Fruit fly (Drosophila melanogaster): ENCODE data around the gene mAChR-B.

The mAChR-B gene

dm6 chr3R:8122198-8122970 is 63.3 kb downstream of the mAChR-B start, which contains the start of gene CG7878:
Gene CG7878, plus strand, starts transcription at chr3R:8122725.
- no peak for TF ChIP-seq fd96Ca (GFP tag; IDR thresholded peaks at IDR 0.05)
- no peak for TF ChIP-seq CG34367 (tag; optimal IDR thresholded peaks at IDR 0.05)
- TF ChIP-seq CG4496 (GFP tag; IDR thresholded peaks at IDR 0.05), result no peak
- TF ChIP-seq CG17806 (tag; optimal IDR thresholded peaks at IDR 0.05), result peak; percentile 8
- TF ChIP-seq CG9948 (tag; optimal IDR thresholded peaks at IDR 0.05), result no peak
- TF ChIP-seq CG32121 (GFP tag; IDR thresholded peaks at IDR 0.05), result 0 out of 2 replicates have a peak, but pooled peaks have one; percentile 12
- TF ChIP-seq rn (GFP tag; IDR thresholded peaks at IDR 0.05), result no peak
- peak; percentile 30 for TF ChIP-seq Pif1A (GFP tag; optimal IDR thresholded peaks at IDR 0.05)
- no peak for TF ChIP-seq CG8301 (tag; optimal IDR thresholded peaks at IDR 0.05)
- no peak for TF ChIP-seq gl (tag; optimal IDR thresholded peaks at IDR 0.05)
- TF ChIP-seq Ets98B (GFP tag; IDR thresholded peaks at IDR 0.05), result peak; percentile 35; the same call in 1 of the 2 replicates
- peak; percentile 32 for TF ChIP-seq D1 (tag; optimal IDR thresholded peaks at IDR 0.05)
- no peak for TF ChIP-seq CG14655 (GFP tag; optimal IDR thresholded peaks at IDR 0.05)
- peak; percentile 14 for TF ChIP-seq CG15710 (tag; optimal IDR thresholded peaks at IDR 0.05)
- no peak for TF ChIP-seq CG12605 (GFP tag; IDR thresholded peaks at IDR 0.05)
- no peak for TF ChIP-seq EcR (GFP tag; optimal IDR thresholded peaks at IDR 0.05)
- TF ChIP-seq CG13204 (GFP tag; optimal IDR thresholded peaks at IDR 0.05), result no peak
- TF ChIP-seq Pif1B (GFP tag; optimal IDR thresholded peaks at IDR 0.05), result peak; percentile 19
- no peak for TF ChIP-seq CG10348 (GFP tag; IDR thresholded peaks at IDR 0.05)
- TF ChIP-seq CG8159 (tag; optimal IDR thresholded peaks at IDR 0.05), result peak; percentile 31
- peak; percentile 4 for TF ChIP-seq Snoo (tag; optimal IDR thresholded peaks at IDR 0.05)

- peak; percentile 33; the same call in 1 of the 2 replicates for TF ChIP-seq CG12605 (GFP tag; IDR thresholded peaks at IDR 0.05)
- no peak for TF ChIP-seq D1 (tag; optimal IDR thresholded peaks at IDR 0.05)
- no peak for TF ChIP-seq EcR (GFP tag; optimal IDR thresholded peaks at IDR 0.05)
- TF ChIP-seq Pif1B (GFP tag; optimal IDR thresholded peaks at IDR 0.05), result peak; percentile 43
- TF ChIP-seq rn (GFP tag; IDR thresholded peaks at IDR 0.05), result no peak
- TF ChIP-seq fd96Ca (GFP tag; IDR thresholded peaks at IDR 0.05), result no peak; the same call in 2 of the 3 replicates
- no peak for TF ChIP-seq CG34367 (tag; optimal IDR thresholded peaks at IDR 0.05)
- peak; percentile 40 for TF ChIP-seq CG17806 (tag; optimal IDR thresholded peaks at IDR 0.05)
- TF ChIP-seq CG14655 (GFP tag; optimal IDR thresholded peaks at IDR 0.05), result no peak
- TF ChIP-seq CG8159 (tag; optimal IDR thresholded peaks at IDR 0.05), result peak; percentile 60
- peak; percentile 44 for TF ChIP-seq CG15710 (tag; optimal IDR thresholded peaks at IDR 0.05)
- peak; percentile 55 for TF ChIP-seq Ets98B (GFP tag; IDR thresholded peaks at IDR 0.05)
- TF ChIP-seq CG9948 (tag; optimal IDR thresholded peaks at IDR 0.05), result peak; percentile 27
- no peak for TF ChIP-seq CG10348 (GFP tag; IDR thresholded peaks at IDR 0.05)
- TF ChIP-seq gl (tag; optimal IDR thresholded peaks at IDR 0.05), result no peak
- peak; percentile 30 for TF ChIP-seq CG8301 (tag; optimal IDR thresholded peaks at IDR 0.05)
- no peak; the same call in 1 of the 3 replicates for TF ChIP-seq CG4496 (GFP tag; IDR thresholded peaks at IDR 0.05)
- TF ChIP-seq Pif1A (GFP tag; optimal IDR thresholded peaks at IDR 0.05), result peak; percentile 2
- peak; percentile 18 for TF ChIP-seq Snoo (tag; optimal IDR thresholded peaks at IDR 0.05)
- no peak for TF ChIP-seq CG32121 (GFP tag; IDR thresholded peaks at IDR 0.05)
- TF ChIP-seq CG13204 (GFP tag; optimal IDR thresholded peaks at IDR 0.05), result no peak
These were observed 67.4 kb downstream of the mAChR-B start, which contains the start of the genes CG9667 and Arl8 for dm6 chr3R:8126316-8127150. Gene CG9667, minus strand, starts transcription at chr3R:8126357. Gene Arl8, plus strand, starts transcription at chr3R:8126605.

dm6 chr3R:8127151-8127690 is 68.1 kb downstream of the mAChR-B start:
- TF ChIP-seq fd96Ca (GFP tag; IDR thresholded peaks at IDR 0.05) (no peak), EcR (GFP tag; optimal IDR thresholded peaks at IDR 0.05) (peak; percentile 49)

DNA sequence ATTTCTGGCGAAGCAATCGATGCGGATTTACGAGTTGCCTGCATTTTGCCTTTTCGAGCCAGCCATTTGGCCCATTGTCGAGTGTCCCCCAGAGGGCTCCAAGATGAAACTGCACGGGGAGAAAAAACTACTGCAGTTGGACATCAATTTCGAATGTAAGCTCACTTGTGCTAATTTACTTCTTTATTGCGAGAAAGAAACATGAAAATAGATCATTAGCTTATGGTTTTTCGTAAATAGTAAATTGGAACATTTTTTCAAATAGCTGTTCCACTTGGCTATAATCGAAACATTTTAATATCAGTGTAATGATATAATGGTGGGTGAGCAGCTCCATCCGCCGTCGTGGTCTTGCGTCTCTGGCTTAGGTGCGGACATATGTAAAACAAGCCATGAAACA is 73.3 kb downstream of the mAChR-B start:
- TF ChIP-seq CG17806 (tag; optimal IDR thresholded peaks at IDR 0.05) (peak; percentile 39), Snoo (tag; optimal IDR thresholded peaks at IDR 0.05) (no peak), CG4496 (GFP tag; IDR thresholded peaks at IDR 0.05) (no peak), EcR (GFP tag; optimal IDR thresholded peaks at IDR 0.05) (no peak), CG8159 (tag; optimal IDR thresholded peaks at IDR 0.05) (peak; percentile 49), CG14655 (GFP tag; optimal IDR thresholded peaks at IDR 0.05) (no peak), rn (GFP tag; IDR thresholded peaks at IDR 0.05) (no peak), CG12605 (GFP tag; IDR thresholded peaks at IDR 0.05) (no peak), CG34367 (tag; optimal IDR thresholded peaks at IDR 0.05) (no peak), CG13204 (GFP tag; optimal IDR thresholded peaks at IDR 0.05) (no peak), CG32121 (GFP tag; IDR thresholded peaks at IDR 0.05) (no peak), CG15710 (tag; optimal IDR thresholded peaks at IDR 0.05) (no peak), Pif1A (GFP tag; optimal IDR thresholded peaks at IDR 0.05) (no peak)

DNA sequence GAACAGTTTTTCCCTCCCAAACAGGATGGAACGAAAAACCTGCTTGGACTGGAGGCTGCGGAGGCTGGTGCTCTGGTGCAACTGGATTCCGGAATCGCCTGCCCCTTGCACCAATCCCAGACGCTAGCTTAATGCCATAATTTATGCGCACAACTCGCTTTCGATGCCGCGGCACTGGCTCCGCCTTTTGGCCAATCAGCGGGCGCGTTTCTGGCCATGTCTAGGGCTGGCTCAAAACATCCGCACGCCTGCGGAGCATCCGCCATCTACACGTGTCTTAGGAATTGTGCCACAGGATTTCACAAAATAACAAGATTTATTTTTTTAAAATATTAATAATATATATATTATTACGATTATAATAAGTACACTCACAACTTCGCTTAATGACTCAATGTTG is 75.5 kb downstream of the mAChR-B start:
- TF ChIP-seq Pif1B (GFP tag; optimal IDR thresholded peaks at IDR 0.05) (no peak), CG12605 (GFP tag; IDR thresholded peaks at IDR 0.05) (no peak), fd96Ca (GFP tag; IDR thresholded peaks at IDR 0.05) (no peak), CG4496 (GFP tag; IDR thresholded peaks at IDR 0.05) (no peak), gl (tag; optimal IDR thresholded peaks at IDR 0.05) (no peak), Ets98B (GFP tag; IDR thresholded peaks at IDR 0.05) (no peak), CG17806 (tag; optimal IDR thresholded peaks at IDR 0.05) (no peak), CG15710 (tag; optimal IDR thresholded peaks at IDR 0.05) (no peak), Pif1A (GFP tag; optimal IDR thresholded peaks at IDR 0.05) (no peak), EcR (GFP tag; optimal IDR thresholded peaks at IDR 0.05) (no peak), CG8301 (tag; optimal IDR thresholded peaks at IDR 0.05) (no peak), Snoo (tag; optimal IDR thresholded peaks at IDR 0.05) (no peak)

All from whole organism, pupa.